Fruit fly (Drosophila melanogaster): ENCODE data around the gene CG14265.

DNA sequence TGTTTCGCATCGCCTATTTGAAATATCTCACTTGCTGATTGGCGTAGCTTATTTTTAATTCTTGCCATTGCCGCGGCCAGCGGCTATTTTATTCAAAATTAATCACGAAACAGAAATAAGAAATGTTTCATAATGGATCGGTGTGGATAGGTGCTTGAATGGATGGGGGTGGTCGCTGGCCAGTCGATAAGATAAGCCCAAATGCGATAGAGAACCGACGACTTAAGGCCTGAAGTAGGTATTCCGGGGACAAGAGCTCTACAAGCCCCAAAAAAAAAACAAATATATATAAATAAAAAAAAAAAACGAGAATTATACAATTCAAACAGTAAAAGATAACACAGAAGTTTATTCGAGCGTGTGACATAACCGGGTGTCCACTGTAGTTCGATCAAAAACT, 24.1 kb upstream of the CG14265 start:
- no peak for TF ChIP-seq Sry-δ (GFP tag; optimal IDR thresholded peaks at IDR 0.05)
- TF ChIP-seq CG14441 (GFP tag; IDR thresholded peaks at IDR 0.05) = no peak
- no peak for TF ChIP-seq CG15073 (GFP tag; optimal IDR thresholded peaks at IDR 0.05)
- TF ChIP-seq hb (GFP tag; IDR thresholded peaks at IDR 0.05; ENCODE audit: partially characterized antibody) = no peak
- TF ChIP-seq Opbp (GFP tag; IDR thresholded peaks at IDR 0.05; ENCODE audit: partially characterized antibody) = no peak
- no peak for TF ChIP-seq CG3407 (GFP tag; optimal IDR thresholded peaks at IDR 0.05)
